Worm (Caenorhabditis elegans) whole organism, L4/young adult: Measurements from ENCODE around the gene lron-12.

Experiments used
- W03F9.2 ChIP-seq: fragments of 150-350 bp; optimal IDR thresholded peaks from 2 replicates; lab custom pipeline; 2014; ENCODE audit warnings: missing biosample characterization, missing genetic modification characterization
- dao-5 ChIP-seq: sonication (generic microtip); optimal IDR thresholded peaks from 2 replicates; lab custom pipeline; 2016; ENCODE audit warnings: missing genotype, missing genetic modification characterization, moderate library complexity, missing compliant biosample characterization
- him-1 ChIP-seq: sonication (generic microtip); optimal IDR thresholded peaks from 2 replicates; lab custom pipeline; 2016; ENCODE audit warnings: missing genotype, missing genetic modification reagents, missing genetic modification characterization, missing compliant biosample characterization

DNA sequence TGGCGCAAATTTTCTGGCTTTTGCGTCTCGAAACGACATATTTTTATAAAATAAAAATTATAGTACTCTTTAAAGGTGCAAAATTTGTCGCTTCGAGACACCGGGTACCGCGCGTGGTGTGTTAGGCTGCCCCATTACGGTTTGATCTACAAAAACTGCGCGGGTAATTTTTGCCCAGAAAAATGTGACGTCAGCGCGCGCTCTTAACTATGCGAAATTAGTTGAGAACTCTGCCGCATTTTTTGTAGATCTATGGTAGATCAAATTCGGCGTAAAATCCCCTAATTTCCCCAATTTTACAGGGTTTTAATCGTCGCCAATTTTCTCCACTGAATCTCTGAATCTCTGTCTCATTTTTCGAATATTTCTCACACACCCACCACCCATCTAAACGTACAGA, 42.2 kb upstream of the lron-12 start, which contains the start of gene Y75B8A.8:
- no peak for TF ChIP-seq him-1 (tag; lab: Kevin White, UChicago)
- no peak for TF ChIP-seq dao-5 (tag; lab: Kevin White, UChicago)
- no peak for TF ChIP-seq W03F9.2 (tag; lab: Kevin White, UChicago)
